Worm (Caenorhabditis elegans): ENCODE results near the gene Y51H7BR.4.

Y51H7BR.4 gene

ce11 chrII:1529057-1529456, at the start of gene Y51H7BR.4:
Y51H7BR.4 (plus strand) TSS chrII:1529357.
- no peak for TF ChIP-seq unc-62 (GFP tag; optimal IDR thresholded peaks at IDR 0.05)

ce11 chrII:1481660-1482059, 47.5 kb upstream of the Y51H7BR.4 start:
- no peak for TF ChIP-seq unc-62 (GFP tag; optimal IDR thresholded peaks at IDR 0.05)

ce11 chrII:1482419-1482818, 46.7 kb upstream of the Y51H7BR.4 start:
- TF ChIP-seq unc-62 (GFP tag; optimal IDR thresholded peaks at IDR 0.05) = no peak

- TF ChIP-seq unc-62 (GFP tag; optimal IDR thresholded peaks at IDR 0.05) = no peak
These were observed 38.3 kb upstream of the Y51H7BR.4 start for ce11 chrII:1490813-1491212.

ce11 chrII:1500286-1500840, 28.8 kb upstream of the Y51H7BR.4 start, which contains the start of gene emc-1:
emc-1 (minus strand) TSS chrII:1500330.
- TF ChIP-seq unc-62 (GFP tag; optimal IDR thresholded peaks at IDR 0.05) = no peak

- no peak for TF ChIP-seq unc-62 (GFP tag; optimal IDR thresholded peaks at IDR 0.05)
These were observed 28.2 kb upstream of the Y51H7BR.4 start for ce11 chrII:1500959-1501358.

ce11 chrII:1501614-1502355, 27.4 kb upstream of the Y51H7BR.4 start:
- TF ChIP-seq unc-62 (GFP tag; optimal IDR thresholded peaks at IDR 0.05) = no peak

- TF ChIP-seq unc-62 (GFP tag; optimal IDR thresholded peaks at IDR 0.05) = no peak
These were observed 25.5 kb upstream of the Y51H7BR.4 start for ce11 chrII:1503663-1504062.

ce11 chrII:1504266-1504665, 24.9 kb upstream of the Y51H7BR.4 start, which contains the start of gene fdgt-1:
fdgt-1 (plus strand) TSS chrII:1504566.
- no peak for TF ChIP-seq unc-62 (GFP tag; optimal IDR thresholded peaks at IDR 0.05)

ce11 chrII:1517354-1517753, 11.8 kb upstream of the Y51H7BR.4 start, which contains the start of gene math-45:
math-45 (minus strand) TSS chrII:1517454.
- TF ChIP-seq unc-62 (GFP tag; optimal IDR thresholded peaks at IDR 0.05) = no peak

- TF ChIP-seq unc-62 (GFP tag; optimal IDR thresholded peaks at IDR 0.05) = no peak
These were observed 10.2 kb upstream of the Y51H7BR.4 start, which contains the start of gene Y51H7BR.8 for ce11 chrII:1518914-1519313. Y51H7BR.8 (plus strand) TSS chrII:1519214.

- TF ChIP-seq unc-62 (GFP tag; optimal IDR thresholded peaks at IDR 0.05) = no peak
These were observed 9.3 kb upstream of the Y51H7BR.4 start for ce11 chrII:1519867-1520266.

- no peak for TF ChIP-seq unc-62 (GFP tag; optimal IDR thresholded peaks at IDR 0.05)
These were observed 7.2 kb upstream of the Y51H7BR.4 start for ce11 chrII:1521956-1522355.

- TF ChIP-seq unc-62 (GFP tag; optimal IDR thresholded peaks at IDR 0.05) = no peak
These were observed 3.7 kb upstream of the Y51H7BR.4 start, which contains the start of gene Y51H7BR.7 for ce11 chrII:1525498-1525897. Y51H7BR.7 (minus strand) TSS chrII:1525598.

- TF ChIP-seq unc-62 (GFP tag; optimal IDR thresholded peaks at IDR 0.05) = no peak
These were observed 6.8 kb downstream of the Y51H7BR.4 start, which contains the start of gene fbxb-43 for ce11 chrII:1535931-1536330. fbxb-43 (plus strand) TSS chrII:1536231.

ce11 chrII:1537321-1537720, 8.2 kb downstream of the Y51H7BR.4 start, which contains the start of gene fbxb-42:
fbxb-42 (plus strand) TSS chrII:1537621.
- TF ChIP-seq unc-62 (GFP tag; optimal IDR thresholded peaks at IDR 0.05) = no peak

- no peak for TF ChIP-seq unc-62 (GFP tag; optimal IDR thresholded peaks at IDR 0.05)
These were observed 9.4 kb downstream of the Y51H7BR.4 start, which contains the start of gene fbxb-44 for ce11 chrII:1538589-1538988. fbxb-44 (plus strand) TSS chrII:1538889.

Data from whole organism, dauer.